Fruit fly (Drosophila melanogaster) whole organism, prepupa: Measurements from ENCODE around the gene Osi24.

ENCODE experiments used
- Blimp-1 ChIP-seq: fragments of 200-800 bp; sonication (Bioruptor generic); optimal IDR thresholded peaks from 3 replicates; lab custom pipeline; 2017; ENCODE audit warnings: missing biosample characterization, missing genetic modification characterization, mild to moderate bottlenecking, moderate library complexity, missing genetic modification reagents
- CG10669 ChIP-seq: fragments of 200-800 bp; sonication (Bioruptor generic); optimal IDR thresholded peaks from 3 replicates; lab custom pipeline; 2018; ENCODE audit warnings: missing biosample characterization, mild to moderate bottlenecking, missing genetic modification characterization, moderate library complexity
- CG11294 ChIP-seq: fragments of 200-800 bp; sonication (Bioruptor generic); IDR thresholded peaks from 2 replicates; pipeline ENCODE4 v1.3.6; 2022; ENCODE audit warnings: missing biosample characterization, missing genetic modification characterization
- CG11902 ChIP-seq: fragments of 200-800 bp; sonication (Bioruptor generic); optimal IDR thresholded peaks from 3 replicates; lab custom pipeline; 2016; ENCODE audit warnings: missing biosample characterization, missing genetic modification characterization
- CG16779 ChIP-seq: fragments of 200-800 bp; sonication (Bioruptor generic); optimal IDR thresholded peaks from 3 replicates; lab custom pipeline; 2017; ENCODE audit warnings: missing biosample characterization, mild to moderate bottlenecking, missing genetic modification characterization
- CG31627 ChIP-seq: fragments of 200-800 bp; sonication (Bioruptor generic); optimal IDR thresholded peaks from 3 replicates; lab custom pipeline; 2016; ENCODE audit warnings: missing biosample characterization, missing genetic modification characterization
- CG32006 ChIP-seq: fragments of 200-800 bp; sonication (Bioruptor generic); optimal IDR thresholded peaks from 3 replicates; lab custom pipeline; 2017; ENCODE audit warnings: missing biosample characterization, mild to moderate bottlenecking, missing genetic modification characterization
- CG34406 ChIP-seq: fragments of 200-800 bp; sonication (Bioruptor generic); optimal IDR thresholded peaks from 3 replicates; lab custom pipeline; 2016; ENCODE audit warnings: missing biosample characterization, missing genetic modification characterization
- CG4318 ChIP-seq: fragments of 200-800 bp; sonication (Bioruptor generic); optimal IDR thresholded peaks from 3 replicates; lab custom pipeline; 2017; ENCODE audit warnings: missing biosample characterization, mild to moderate bottlenecking, missing genetic modification characterization
- CG6163 ChIP-seq: fragments of 200-800 bp; sonication (Bioruptor generic); IDR thresholded peaks from 3 replicates; pipeline ENCODE4 v1.3.6; 2022; ENCODE audit warnings: missing biosample characterization, missing genetic modification characterization
- CG6276 ChIP-seq: fragments of 200-800 bp; sonication (Bioruptor generic); optimal IDR thresholded peaks from 2 replicates; lab custom pipeline; 2017; ENCODE audit warnings: missing biosample characterization, mild to moderate bottlenecking, missing genetic modification characterization
- CG6792 ChIP-seq: fragments of 200-800 bp; sonication (Bioruptor generic); optimal IDR thresholded peaks from 3 replicates; lab custom pipeline; 2016; ENCODE audit warnings: missing biosample characterization, missing genetic modification characterization
- CG6854 ChIP-seq: fragments of 200-800 bp; sonication (Bioruptor generic); optimal IDR thresholded peaks from 2 replicates; lab custom pipeline; 2017; ENCODE audit warnings: missing biosample characterization, mild to moderate bottlenecking, missing genetic modification characterization
- CG7368 ChIP-seq: fragments of 200-800 bp; sonication (Bioruptor generic); optimal IDR thresholded peaks from 3 replicates; lab custom pipeline; 2016; ENCODE audit warnings: missing biosample characterization, missing genetic modification characterization
- CG8119 ChIP-seq: fragments of 200-800 bp; sonication (Bioruptor generic); IDR thresholded peaks from 3 replicates; pipeline ENCODE4 v1.3.6; 2022; ENCODE audit warnings: missing biosample characterization, missing genetic modification characterization
- CG8319 ChIP-seq: fragments of 200-800 bp; sonication (Bioruptor generic); optimal IDR thresholded peaks from 3 replicates; lab custom pipeline; 2016; ENCODE audit warnings: missing biosample characterization, missing genetic modification characterization
- CG9139 ChIP-seq: fragments of 200-800 bp; sonication (Bioruptor generic); optimal IDR thresholded peaks from 3 replicates; lab custom pipeline; 2017; ENCODE audit warnings: missing biosample characterization, mild to moderate bottlenecking, missing genetic modification characterization
- Eip78C ChIP-seq: fragments of 200-800 bp; sonication (Bioruptor generic); peaks from one replicate; lab custom pipeline; 2016; ENCODE audit warnings: missing biosample characterization, missing genetic modification characterization
- Eip93F ChIP-seq: fragments of 200-800 bp; sonication (Bioruptor generic); optimal IDR thresholded peaks from 2 replicates; lab custom pipeline; 2016; ENCODE audit warnings: missing biosample characterization, mild to moderate bottlenecking, missing genetic modification characterization
- Ets21C ChIP-seq: fragments of 200-800 bp; sonication (Bioruptor generic); optimal IDR thresholded peaks from 3 replicates; lab custom pipeline; 2016; ENCODE audit warnings: missing biosample characterization, missing genetic modification characterization
- Ets96B ChIP-seq: fragments of 200-800 bp; optimal IDR thresholded peaks from 2 replicates; lab custom pipeline; 2019; ENCODE audit warnings: missing biosample characterization, mild to moderate bottlenecking, missing genetic modification characterization, moderate library complexity
- Hr38 ChIP-seq: sonication (Bioruptor generic); optimal IDR thresholded peaks from 2 replicates; lab custom pipeline; 2016; ENCODE audit warnings: missing biosample characterization, missing genetic modification characterization
- Hr4 ChIP-seq: fragments of 200-800 bp; sonication (Bioruptor generic); optimal IDR thresholded peaks from 3 replicates; lab custom pipeline; 2016; ENCODE audit warnings: missing biosample characterization, missing genetic modification characterization
- Met ChIP-seq: fragments of 200-800 bp; sonication (Bioruptor generic); optimal IDR thresholded peaks from 3 replicates; lab custom pipeline; 2016; ENCODE audit warnings: missing biosample characterization, missing genetic modification characterization
- OdsH ChIP-seq: fragments of 200-800 bp; sonication (Bioruptor generic); optimal IDR thresholded peaks from 3 replicates; lab custom pipeline; 2016; ENCODE audit warnings: missing biosample characterization, missing genetic modification characterization
- Smox ChIP-seq: fragments of 200-800 bp; sonication (Bioruptor generic); optimal IDR thresholded peaks from 3 replicates; lab custom pipeline; 2016; ENCODE audit warnings: missing biosample characterization, missing genetic modification characterization
- Sox14 ChIP-seq: fragments of 200-800 bp; sonication (Bioruptor generic); optimal IDR thresholded peaks from 3 replicates; lab custom pipeline; 2016; ENCODE audit warnings: missing biosample characterization, missing genetic modification characterization
- achi ChIP-seq: fragments of 200-800 bp; sonication (Bioruptor generic); optimal IDR thresholded peaks from 3 replicates; lab custom pipeline; 2016; ENCODE audit warnings: missing biosample characterization, missing genetic modification characterization
- acj6 ChIP-seq: fragments of 200-800 bp; sonication (Bioruptor generic); optimal IDR thresholded peaks from 3 replicates; lab custom pipeline; 2016; ENCODE audit warnings: missing biosample characterization, missing genetic modification characterization
- cyc ChIP-seq: fragments of 200-800 bp; sonication (Bioruptor generic); optimal IDR thresholded peaks from 3 replicates; lab custom pipeline; 2016; ENCODE audit warnings: missing biosample characterization, missing genetic modification characterization
- dac ChIP-seq: fragments of 200-800 bp; sonication (Bioruptor generic); optimal IDR thresholded peaks from 2 replicates; lab custom pipeline; 2017; ENCODE audit warnings: missing biosample characterization, mild to moderate bottlenecking, missing genetic modification characterization
- eg ChIP-seq: fragments of 200-800 bp; sonication (Bioruptor generic); IDR thresholded peaks from 3 replicates; pipeline ENCODE4 v1.3.6; 2022; ENCODE audit warnings: missing biosample characterization, missing genetic modification characterization
- fd85E ChIP-seq: fragments of 200-800 bp; sonication (Bioruptor generic); optimal IDR thresholded peaks from 3 replicates; lab custom pipeline; 2016; ENCODE audit warnings: missing biosample characterization, missing genetic modification characterization
- fkh ChIP-seq: fragments of 200-800 bp; sonication (Bioruptor generic); optimal IDR thresholded peaks from 3 replicates; lab custom pipeline; 2017; ENCODE audit warnings: missing biosample characterization, mild to moderate bottlenecking, missing genetic modification characterization, moderate library complexity
- net ChIP-seq: fragments of 200-800 bp; sonication (Bioruptor generic); optimal IDR thresholded peaks from 3 replicates; lab custom pipeline; 2016; ENCODE audit warnings: missing biosample characterization, missing genetic modification characterization
- salr ChIP-seq, 2 experiments: fragments of 200-800 bp; sonication (Bioruptor generic); optimal IDR thresholded peaks; 3 replicates each; lab custom pipeline; 2016 to 2018; ENCODE audit warnings: missing biosample characterization in 2 of 2, missing genetic modification characterization in 2 of 2, mild to moderate bottlenecking in 1 of 2
- spab ChIP-seq: fragments of 200-800 bp; sonication (Bioruptor generic); optimal IDR thresholded peaks from 2 replicates; lab custom pipeline; 2017; ENCODE audit warnings: missing biosample characterization, mild to moderate bottlenecking, missing genetic modification characterization, missing genetic modification reagents
- vri ChIP-seq: fragments of 200-800 bp; sonication (Bioruptor generic); optimal IDR thresholded peaks from 3 replicates; lab custom pipeline; 2016; ENCODE audit warnings: missing biosample characterization, mild to moderate bottlenecking, missing genetic modification characterization

The Osi24 gene

dm6 chr3R:6241289-6241688 lies 42.7 kb downstream of the Osi24 start (continued):
- peak; percentile 34 for TF ChIP-seq CG34406 (GFP tag; lab: Kevin White, UChicago)
- peak; percentile 92 for TF ChIP-seq CG32006 (GFP tag; lab: Kevin White, UChicago)
- peak; percentile 69 for TF ChIP-seq CG4318 (GFP tag; lab: Kevin White, UChicago)
- peak; percentile 77 for TF ChIP-seq CG6276 (GFP tag; lab: Kevin White, UChicago)
- TF ChIP-seq CG6792 (GFP tag; lab: Kevin White, UChicago) = peak; percentile 24
- peak; percentile 75 for TF ChIP-seq Hr4 (GFP tag; lab: Kevin White, UChicago)
- TF ChIP-seq Ets96B (tag; lab: Kevin White, UChicago) = no peak
- TF ChIP-seq CG9139 (GFP tag; lab: Kevin White, UChicago) = no peak
- no peak for TF ChIP-seq CG7368

dm6 chr3R:6244035-6244434 lies 45.4 kb downstream of the Osi24 start:
- TF ChIP-seq vri (GFP tag; lab: Kevin White, UChicago) (no peak), Blimp-1 (peak; percentile 97), CG6854 (peak; percentile 55)

- TF ChIP-seq vri (GFP tag; lab: Kevin White, UChicago) = no peak
- TF ChIP-seq dac (GFP tag; lab: Kevin White, UChicago) = no peak
- TF ChIP-seq CG6163 (GFP tag; lab: Robert Waterston, UW) = no peak
- TF ChIP-seq CG6854 = no peak
- TF ChIP-seq cyc = no peak
- TF ChIP-seq Ets21C = no peak
- no peak for TF ChIP-seq fkh (GFP tag; lab: Kevin White, UChicago)
- no peak for TF ChIP-seq CG31627
- TF ChIP-seq CG8119 (GFP tag; lab: Robert Waterston, UW) = no peak
- TF ChIP-seq Met = no peak
- TF ChIP-seq Eip93F (GFP tag; lab: Kevin White, UChicago) = no peak
- TF ChIP-seq spab (GFP tag; lab: Kevin White, UChicago) = no peak
- no peak for TF ChIP-seq CG11902 (GFP tag; lab: Kevin White, UChicago)
- TF ChIP-seq CG6792 (GFP tag; lab: Kevin White, UChicago) = no peak
- no peak for TF ChIP-seq Hr4 (GFP tag; lab: Kevin White, UChicago)
- TF ChIP-seq CG11294 (GFP tag; lab: Robert Waterston, UW) = no peak
These were observed 46.4 kb downstream of the Osi24 start for dm6 chr3R:6244986-6245385.

dm6 chr3R:6248694-6249093 lies 50.1 kb downstream of the Osi24 start, which contains the start of gene Osi7:
TSS of gene Osi7 (plus strand) at chr3R:6248994.
- TF ChIP-seq eg (GFP tag; lab: Robert Waterston, UW) = 0 out of 3 replicates have a peak, but pooled peaks have one; percentile 9
- TF ChIP-seq Eip78C (GFP tag; lab: Kevin White, UChicago) = peak; percentile 20
- no peak for TF ChIP-seq Smox (GFP tag; lab: Kevin White, UChicago)

- TF ChIP-seq fd85E (no peak), CG6854 (peak; percentile 89), CG11902 (GFP tag; lab: Kevin White, UChicago) (no peak), Blimp-1 (peak; percentile 96), Hr38 (no peak)
These were observed 54.2 kb downstream of the Osi24 start for dm6 chr3R:6252809-6253208.

- TF ChIP-seq CG6163 (GFP tag; lab: Robert Waterston, UW) = no peak
- TF ChIP-seq Eip78C (GFP tag; lab: Kevin White, UChicago) = no peak
- TF ChIP-seq fkh (GFP tag; lab: Kevin White, UChicago) = no peak
- TF ChIP-seq CG10669 (GFP tag; lab: Kevin White, UChicago) = no peak
- TF ChIP-seq CG8319 (GFP tag; lab: Kevin White, UChicago) = no peak
- no peak for TF ChIP-seq CG4318 (GFP tag; lab: Kevin White, UChicago)
- TF ChIP-seq Sox14 (GFP tag; lab: Kevin White, UChicago) = no peak
- TF ChIP-seq achi = no peak
- TF ChIP-seq CG31627 = no peak
- no peak for TF ChIP-seq CG16779 (tag; lab: Kevin White, UChicago)
- no peak for TF ChIP-seq acj6 (GFP tag; lab: Kevin White, UChicago)
- no peak for TF ChIP-seq CG6854
- TF ChIP-seq net (GFP tag; lab: Kevin White, UChicago) = no peak
- TF ChIP-seq cyc = no peak
- TF ChIP-seq CG8119 (GFP tag; lab: Robert Waterston, UW) = no peak
- TF ChIP-seq OdsH (GFP tag; lab: Kevin White, UChicago) = no peak
- TF ChIP-seq salr (GFP tag; optimal IDR thresholded peaks at IDR 0.05; lab: Kevin White, UChicago) = no peak
- TF ChIP-seq, all 60 proteins: peak for 0
These were observed 55.8 kb downstream of the Osi24 start for dm6 chr3R:6254438-6254837.
